Worm (Caenorhabditis elegans) whole organism, young adult: ENCODE results near the gene ssna-1.
"Not testable (repeated sequence)": the region's sequence is repeated elsewhere in the genome, so short reads cannot be mapped to it uniquely, and the experiment has no call there.

Source experiments
- B0261.1 ChIP-seq: sonication (generic microtip); optimal IDR thresholded peaks from 2 replicates; lab custom pipeline; 2016; ENCODE audit warnings: mild to moderate bottlenecking, missing genetic modification characterization, moderate library complexity, missing compliant biosample characterization
- B0336.3 ChIP-seq: fragments of 200-800 bp; sonication (Bioruptor generic); IDR thresholded peaks from 2 replicates; pipeline ENCODE4 v1.3.6; 2022; ENCODE audit warnings: missing genetic modification characterization, missing compliant biosample characterization
- C06A6.2 ChIP-seq: fragments of 200-800 bp; sonication (Bioruptor generic); conservative IDR thresholded peaks from 2 replicates; pipeline ENCODE4 v1.3.6; 2022; ENCODE audit warnings: missing genetic modification characterization, missing compliant biosample characterization
- D2030.7 ChIP-seq: fragments of 200-800 bp; sonication (Bioruptor generic); IDR thresholded peaks from 2 replicates; pipeline ENCODE4 v1.3.6; 2022; ENCODE audit warnings: missing genetic modification reagents, missing genetic modification characterization, missing compliant biosample characterization
- F22D6.2 ChIP-seq: sonication (generic microtip); optimal IDR thresholded peaks from 2 replicates; lab custom pipeline; 2016; ENCODE audit warnings: mild to moderate bottlenecking, missing genetic modification characterization, missing compliant biosample characterization
- F23B12.7 ChIP-seq: sonication (generic microtip); optimal IDR thresholded peaks from 2 replicates; lab custom pipeline; 2017; ENCODE audit warnings: missing genetic modification characterization, mild to moderate bottlenecking, missing compliant biosample characterization, antibody characterized with exemption, moderate library complexity; ENCODE audit not compliant: insufficient read depth
- F37B4.10 ChIP-seq: fragments of 200-800 bp; sonication (Bioruptor generic); IDR thresholded peaks from 2 replicates; pipeline ENCODE4 v1.3.6; 2022; ENCODE audit warnings: missing genetic modification characterization, missing compliant biosample characterization
- F52B5.7 ChIP-seq: sonication (generic microtip); optimal IDR thresholded peaks from 2 replicates; lab custom pipeline; 2016; ENCODE audit warnings: mild to moderate bottlenecking, missing genetic modification characterization, missing compliant biosample characterization
- K12H6.12 ChIP-seq: fragments of 200-800 bp; sonication (Bioruptor generic); optimal IDR thresholded peaks from 2 replicates; lab custom pipeline; 2018; ENCODE audit warnings: mild to moderate bottlenecking, missing genetic modification characterization, missing compliant biosample characterization
- T07F8.4 ChIP-seq: sonication (generic microtip); optimal IDR thresholded peaks from 2 replicates; lab custom pipeline; 2016; ENCODE audit warnings: mild to moderate bottlenecking, missing genetic modification characterization, moderate library complexity, missing compliant biosample characterization
- Y56A3A.18 ChIP-seq: fragments of 200-800 bp; sonication (Bioruptor generic); IDR thresholded peaks from 2 replicates; pipeline ENCODE4 v1.3.6; 2022; ENCODE audit warnings: missing genetic modification reagents, missing genetic modification characterization, missing compliant biosample characterization
- Y67H2A.10 ChIP-seq: fragments of 200-800 bp; sonication (Bioruptor generic); conservative IDR thresholded peaks from 2 replicates; pipeline ENCODE4 v1.3.6; 2022; ENCODE audit warnings: missing genetic modification reagents, missing genetic modification characterization, missing compliant biosample characterization
- Y79H2A.3 ChIP-seq: fragments of 200-800 bp; sonication (Bioruptor generic); conservative IDR thresholded peaks from 2 replicates; pipeline ENCODE4 v1.3.6; 2022; ENCODE audit warnings: missing genetic modification reagents, missing genetic modification characterization, missing compliant biosample characterization
- ZK185.1 ChIP-seq: sonication (generic microtip); optimal IDR thresholded peaks from 2 replicates; lab custom pipeline; 2016; ENCODE audit warnings: mild to moderate bottlenecking, missing genetic modification characterization, missing compliant biosample characterization; ENCODE audit not compliant: poor library complexity, severe bottlenecking
- akir-1 ChIP-seq: fragments of 200-800 bp; sonication (Bioruptor generic); optimal IDR thresholded peaks from 2 replicates; lab custom pipeline; 2018; ENCODE audit warnings: mild to moderate bottlenecking, missing genetic modification characterization, moderate library complexity, missing compliant biosample characterization
- aptf-2 ChIP-seq: fragments of 200-800 bp; sonication (Bioruptor generic); conservative IDR thresholded peaks from 2 replicates; pipeline ENCODE4 v1.3.6; 2022; ENCODE audit warnings: missing genetic modification reagents, missing genetic modification characterization, missing compliant biosample characterization
- atf-7 ChIP-seq: sonication (generic microtip); optimal IDR thresholded peaks from 2 replicates; lab custom pipeline; 2017; ENCODE audit warnings: mild to moderate bottlenecking, missing genetic modification characterization, missing compliant biosample characterization
- attf-6 ChIP-seq: fragments of 200-800 bp; sonication (Bioruptor generic); IDR thresholded peaks from 2 replicates; pipeline ENCODE4 v1.3.6; 2022; ENCODE audit warnings: missing genetic modification reagents, missing genetic modification characterization, missing compliant biosample characterization
- bed-2 ChIP-seq: fragments of 200-800 bp; sonication (Bioruptor generic); IDR thresholded peaks from 2 replicates; pipeline ENCODE4 v1.3.6; 2022; ENCODE audit warnings: missing genetic modification reagents, missing genetic modification characterization, missing compliant biosample characterization
- cebp-2 ChIP-seq: fragments of 200-800 bp; sonication (Bioruptor generic); IDR thresholded peaks from 2 replicates; pipeline ENCODE4 v1.3.6; 2022; ENCODE audit warnings: missing genetic modification characterization, missing compliant biosample characterization
- ceh-100 ChIP-seq: fragments of 200-800 bp; sonication (Bioruptor generic); IDR thresholded peaks from 2 replicates; pipeline ENCODE4 v1.3.6; 2022; ENCODE audit warnings: missing genetic modification reagents, missing genetic modification characterization, missing compliant biosample characterization
- ceh-27 ChIP-seq: fragments of 200-800 bp; sonication (Bioruptor generic); optimal IDR thresholded peaks from 2 replicates; lab custom pipeline; 2018; ENCODE audit warnings: mild to moderate bottlenecking, missing genetic modification characterization, moderate library complexity, missing compliant biosample characterization
- dpl-1 ChIP-seq: fragments of 150-350 bp; optimal IDR thresholded peaks from 2 replicates; lab custom pipeline; 2014; ENCODE audit warnings: missing biosample characterization, missing genetic modification reagents, missing genetic modification characterization
- efl-1 ChIP-seq: fragments of 150-350 bp; optimal IDR thresholded peaks from 2 replicates; lab custom pipeline; 2014; ENCODE audit warnings: missing biosample characterization, missing genetic modification reagents, missing genetic modification characterization
- egl-18 ChIP-seq: fragments of 200-800 bp; sonication (Bioruptor generic); IDR thresholded peaks from 2 replicates; pipeline ENCODE4 v1.3.6; 2022; ENCODE audit warnings: missing genetic modification reagents, missing genetic modification characterization, missing compliant biosample characterization
- egrh-3 ChIP-seq: fragments of 200-800 bp; sonication (Bioruptor generic); IDR thresholded peaks from 2 replicates; pipeline ENCODE4 v1.3.6; 2022; ENCODE audit warnings: missing genetic modification reagents, missing genetic modification characterization, missing compliant biosample characterization
- ekl-4 ChIP-seq: fragments of 200-800 bp; sonication (Bioruptor generic); IDR thresholded peaks from 2 replicates; pipeline ENCODE4 v1.3.6; 2022; ENCODE audit warnings: missing genetic modification reagents, missing genetic modification characterization, missing compliant biosample characterization
- hsf-1 ChIP-seq: fragments of 200-800 bp; sonication (Bioruptor generic); IDR thresholded peaks from 2 replicates; pipeline ENCODE4 v1.3.6; 2022; ENCODE audit warnings: missing genetic modification reagents, missing genetic modification characterization, missing compliant biosample characterization
- let-607 ChIP-seq, 2 experiments: fragments of 200-800 bp in 1 of 2; sonication (Bioruptor generic) in 1 of 2; sonication (generic microtip) in 1 of 2; optimal IDR thresholded peaks; 2 replicates each; lab custom pipeline; 2016 to 2018; ENCODE audit warnings: mild to moderate bottlenecking in 2 of 2, missing compliant biosample characterization in 2 of 2, missing genetic modification characterization in 2 of 2, moderate library complexity in 2 of 2, missing genotype in 1 of 2
- lin-26 ChIP-seq: fragments of 200-800 bp; sonication (Bioruptor generic); IDR thresholded peaks from 2 replicates; pipeline ENCODE4 v1.3.6; 2022; ENCODE audit warnings: missing genetic modification reagents, missing genetic modification characterization, missing compliant biosample characterization
- lin-40 ChIP-seq: sonication (generic microtip); optimal IDR thresholded peaks from 2 replicates; lab custom pipeline; 2016; ENCODE audit warnings: missing genetic modification characterization, mild to moderate bottlenecking, missing compliant biosample characterization, missing genotype, missing genetic modification reagents
- lir-1 ChIP-seq: fragments of 200-800 bp; sonication (Bioruptor generic); conservative IDR thresholded peaks from 2 replicates; pipeline ENCODE4 v1.3.6; 2022; ENCODE audit warnings: missing genetic modification reagents, missing genetic modification characterization, missing compliant biosample characterization
- lsl-1 ChIP-seq: fragments of 200-800 bp; sonication (Bioruptor generic); optimal IDR thresholded peaks from 2 replicates; lab custom pipeline; 2018; ENCODE audit warnings: mild to moderate bottlenecking, missing genetic modification characterization, moderate library complexity, missing compliant biosample characterization
- madf-10 ChIP-seq: sonication (generic microtip); optimal IDR thresholded peaks from 2 replicates; lab custom pipeline; 2016; ENCODE audit warnings: mild to moderate bottlenecking, missing genetic modification characterization, missing compliant biosample characterization
- madf-3 ChIP-seq: fragments of 200-800 bp; sonication (Bioruptor generic); IDR thresholded peaks from 2 replicates; pipeline ENCODE4 v1.3.6; 2022; ENCODE audit warnings: missing genetic modification reagents, missing genetic modification characterization, missing compliant biosample characterization
- mcd-1 ChIP-seq: fragments of 200-800 bp; sonication (Bioruptor generic); IDR thresholded peaks from 2 replicates; pipeline ENCODE4 v1.3.6; 2022; ENCODE audit warnings: missing genetic modification reagents, missing genetic modification characterization, missing compliant biosample characterization
- nfyb-1 ChIP-seq: fragments of 200-800 bp; sonication (Bioruptor generic); IDR thresholded peaks from 2 replicates; pipeline ENCODE4 v1.3.6; 2022; ENCODE audit warnings: missing genetic modification reagents, missing genetic modification characterization, missing compliant biosample characterization
- nhr-80 ChIP-seq: sonication (generic microtip); optimal IDR thresholded peaks from 2 replicates; lab custom pipeline; 2016; ENCODE audit warnings: missing genetic modification characterization, missing compliant biosample characterization
- sea-2 ChIP-seq: fragments of 200-800 bp; sonication (Bioruptor generic); IDR thresholded peaks from 2 replicates; pipeline ENCODE4 v1.3.6; 2022; ENCODE audit warnings: missing genetic modification characterization, missing compliant biosample characterization
- snpc-1.3 ChIP-seq: sonication (generic microtip); optimal IDR thresholded peaks from 2 replicates; lab custom pipeline; 2017; ENCODE audit warnings: missing genetic modification characterization, mild to moderate bottlenecking, missing compliant biosample characterization, antibody characterized with exemption, moderate library complexity, missing genotype, missing genetic modification reagents; ENCODE audit not compliant: insufficient read depth
- snpc-4 ChIP-seq, 5 experiments: fragments of 150-350 bp in 1 of 5; sonication (generic microtip) in 4 of 5; optimal IDR thresholded peaks; 2 replicates each; lab custom pipeline; 2014 to 2018; ENCODE audit warnings: missing genetic modification characterization in 5 of 5, missing biosample characterization in 3 of 5, antibody characterized with exemption in 2 of 5, mild to moderate bottlenecking in 2 of 5, missing compliant biosample characterization in 2 of 5, missing genotype in 2 of 5, moderate library complexity in 2 of 5, missing genetic modification reagents in 1 of 5
- tlf-1 ChIP-seq: fragments of 200-800 bp; sonication (Bioruptor generic); optimal IDR thresholded peaks from 2 replicates; lab custom pipeline; 2018; ENCODE audit warnings: mild to moderate bottlenecking, missing genetic modification characterization, missing compliant biosample characterization
- zim-3 ChIP-seq: sonication (generic microtip); optimal IDR thresholded peaks from 2 replicates; lab custom pipeline; 2017; ENCODE audit warnings: mild to moderate bottlenecking, missing genetic modification characterization, moderate library complexity, missing compliant biosample characterization
- ztf-28 ChIP-seq: fragments of 200-800 bp; sonication (Bioruptor generic); IDR thresholded peaks from 2 replicates; pipeline ENCODE4 v1.3.6; 2022; ENCODE audit warnings: missing genetic modification reagents, missing genetic modification characterization, missing compliant biosample characterization
- ztf-6 ChIP-seq: fragments of 200-800 bp; sonication (Bioruptor generic); IDR thresholded peaks from 2 replicates; pipeline ENCODE4 v1.3.6; 2022; ENCODE audit warnings: missing genetic modification reagents, missing genetic modification characterization, missing compliant biosample characterization

The ssna-1 gene

DNA sequence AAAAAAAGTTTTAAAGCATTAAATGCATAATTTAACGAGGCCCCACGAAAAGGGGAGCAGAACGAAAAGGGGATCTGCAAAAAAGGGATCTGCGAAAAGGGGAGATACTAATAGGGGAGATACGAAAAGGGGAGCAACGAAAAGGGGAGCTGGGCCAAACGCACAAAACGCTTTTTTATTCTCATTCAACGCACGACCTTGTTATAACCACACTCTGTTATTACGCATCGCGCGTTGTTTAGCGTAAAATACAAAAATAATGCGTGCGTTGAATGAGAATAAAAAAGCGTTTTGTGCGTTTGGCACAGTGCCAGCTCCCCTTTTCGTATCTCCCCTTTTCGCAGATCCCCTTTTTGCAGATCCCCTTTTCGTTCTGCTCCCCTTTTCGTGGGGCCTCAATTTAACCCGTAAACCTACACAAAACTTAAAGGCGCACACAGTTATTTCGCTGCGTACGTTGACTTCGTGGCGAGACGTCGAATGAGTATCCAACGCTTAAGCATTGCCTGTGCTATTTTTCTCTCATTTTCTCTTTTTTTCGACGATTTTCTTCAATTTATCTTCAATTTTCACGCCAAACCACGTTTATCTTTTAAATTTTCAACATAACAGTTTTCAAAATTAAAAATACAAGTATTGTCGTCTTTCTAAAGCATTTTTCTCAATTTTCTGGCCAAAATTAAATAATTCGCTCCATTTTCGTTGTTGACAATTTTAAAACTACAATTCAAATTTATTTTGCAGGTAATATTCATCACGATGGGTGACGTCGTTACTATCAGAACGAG, 2.5 kb upstream of the ssna-1 start, which contains the start of gene rps-24 (continued):
- TF ChIP-seq aptf-2 (peak; percentile 95), Y56A3A.18 (GFP tag; lab: Robert Waterston, UW) (peak; percentile 87), lir-1 (peak; percentile 95), let-607 (tag; optimal IDR thresholded peaks at IDR 0.05; lab: Kevin White, UChicago) (peak in 1 of 2 experiments; percentile 38), B0261.1 (tag; lab: Kevin White, UChicago) (peak; percentile 27), hsf-1 (GFP tag; lab: Robert Waterston, UW) (peak; percentile 82), Y79H2A.3 (GFP tag; lab: Robert Waterston, UW) (peak; percentile 91), ztf-28 (peak; percentile 99), akir-1 (peak; percentile 40), lsl-1 (GFP tag; lab: Kevin White, UChicago) (peak; percentile 78), F23B12.7 (peak; percentile 73), ekl-4 (peak; percentile 96), atf-7 (tag; lab: Kevin White, UChicago) (peak; percentile 27), egl-18 (GFP tag; lab: Robert Waterston, UW) (0 out of 2 replicates have a peak, but pooled peaks have one; percentile 37), dpl-1 (GFP tag; lab: Kevin White, UChicago) (peak; percentile 15), madf-10 (peak; percentile 91), Y67H2A.10 (peak; percentile 96), tlf-1 (GFP tag; lab: Kevin White, UChicago) (peak; percentile 88), F37B4.10 (GFP tag; lab: Robert Waterston, UW) (peak; percentile 93; the same call in 1 of the 2 replicates), cebp-2 (GFP tag; lab: Robert Waterston, UW) (peak; percentile 59; the same call in 1 of the 2 replicates), nfyb-1 (peak; percentile 94), mcd-1 (GFP tag; lab: Robert Waterston, UW) (peak; percentile 93), madf-3 (GFP tag; lab: Robert Waterston, UW) (peak; percentile 95), lin-40 (peak; percentile 93), lin-26 (GFP tag; lab: Robert Waterston, UW) (peak; percentile 96), ceh-100 (GFP tag; lab: Robert Waterston, UW) (peak; percentile 100), egrh-3 (GFP tag; lab: Robert Waterston, UW) (peak; percentile 95), bed-2 (peak; percentile 97), C06A6.2 (GFP tag; lab: Robert Waterston, UW) (peak; percentile 93), ztf-6 (GFP tag; lab: Robert Waterston, UW) (peak; percentile 96), nhr-80 (tag; lab: Kevin White, UChicago) (peak; percentile 83), efl-1 (GFP tag; lab: Kevin White, UChicago) (peak; percentile 56), K12H6.12 (peak; percentile 83), F22D6.2 (tag; lab: Kevin White, UChicago) (peak; percentile 47), ceh-27 (peak; percentile 92), B0336.3 (GFP tag; lab: Robert Waterston, UW) (peak; percentile 85), T07F8.4 (peak; percentile 84), snpc-1.3 (peak; percentile 26), snpc-4 (tag; optimal IDR thresholded peaks at IDR 0.05; lab: Kevin White, UChicago) (peak; percentile 55 to 83 (median 78)), ZK185.1 (peak; percentile 82), F52B5.7 (tag; lab: Kevin White, UChicago) (peak; percentile 6), attf-6 (GFP tag; lab: Robert Waterston, UW) (peak; percentile 84; the same call in 1 of the 2 replicates), zim-3 (tag; lab: Kevin White, UChicago) (peak; percentile 75), D2030.7 (peak; percentile 100), sea-2 (GFP tag; lab: Robert Waterston, UW) (peak; percentile 78; the same call in 1 of the 2 replicates)
- TF ChIP-seq snpc-4 (GFP tag; optimal IDR thresholded peaks at IDR 0.05; lab: Kevin White, UChicago) = not testable (repeated sequence)
